Fruit fly (Drosophila melanogaster): ENCODE data around the gene CG6144.

Gene CG6144

DNA sequence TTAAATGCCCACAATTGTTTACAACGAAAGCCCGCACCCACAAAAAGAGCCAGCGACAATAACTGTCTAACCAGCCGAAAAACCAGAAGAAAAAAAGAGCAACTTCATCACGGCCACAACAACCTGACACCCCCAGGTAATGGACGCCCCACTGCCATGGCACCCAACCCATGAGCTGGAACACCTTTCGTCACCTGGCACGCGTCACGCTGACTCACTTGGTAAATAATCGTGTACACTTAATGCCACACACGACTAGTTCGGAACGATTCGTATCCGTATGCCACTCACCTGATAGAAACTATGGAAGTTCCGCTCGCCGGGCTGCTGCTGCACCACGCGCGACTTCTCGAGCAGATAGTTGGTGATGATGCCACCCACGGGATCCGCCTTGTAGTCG, 7.8 kb downstream of the CG6144 start:
- 0 out of 3 replicates have a peak, but pooled peaks have one; percentile 9 for TF ChIP-seq Optix (GFP tag; IDR thresholded peaks at IDR 0.05)
- peak; percentile 98 for TF ChIP-seq Hey (tag; optimal IDR thresholded peaks at IDR 0.05)
- 0 out of 2 replicates have a peak, but pooled peaks have one; percentile 11 for TF ChIP-seq peb (GFP tag; IDR thresholded peaks at IDR 0.05)
- no peak for TF ChIP-seq ase (GFP tag; IDR thresholded peaks at IDR 0.05)
- peak; percentile 71; the same call in 2 of the 3 replicates for TF ChIP-seq ci (GFP tag; IDR thresholded peaks at IDR 0.05)
- TF ChIP-seq sug (tag; optimal IDR thresholded peaks at IDR 0.05) = peak; percentile 30
- TF ChIP-seq yki (optimal IDR thresholded peaks at IDR 0.05) = no peak
- TF ChIP-seq rib (GFP tag; IDR thresholded peaks at IDR 0.05) = 0 out of 2 replicates have a peak, but pooled peaks have one; percentile 25
- TF ChIP-seq CG10366 (GFP tag; IDR thresholded peaks at IDR 0.05) = no peak
- TF ChIP-seq Rfx (GFP tag; IDR thresholded peaks at IDR 0.05) = peak; percentile 18; the same call in 1 of the 2 replicates
- TF ChIP-seq MBD-R2 (GFP tag; IDR thresholded peaks at IDR 0.05) = 0 out of 2 replicates have a peak, but pooled peaks have one; percentile 14
- TF ChIP-seq pnt (GFP tag; optimal IDR thresholded peaks at IDR 0.05) = no peak
- TF ChIP-seq vvl (GFP tag; IDR thresholded peaks at IDR 0.05) = peak; percentile 32; the same call in 1 of the 2 replicates
- no peak for TF ChIP-seq ara (GFP tag; IDR thresholded peaks at IDR 0.05)
- no peak for TF ChIP-seq slou (GFP tag; optimal IDR thresholded peaks at IDR 0.05)
- TF ChIP-seq jumu (GFP tag; optimal IDR thresholded peaks at IDR 0.05) = no peak
- 0 out of 3 replicates have a peak, but pooled peaks have one; percentile 7 for TF ChIP-seq so (GFP tag; IDR thresholded peaks at IDR 0.05)

DNA sequence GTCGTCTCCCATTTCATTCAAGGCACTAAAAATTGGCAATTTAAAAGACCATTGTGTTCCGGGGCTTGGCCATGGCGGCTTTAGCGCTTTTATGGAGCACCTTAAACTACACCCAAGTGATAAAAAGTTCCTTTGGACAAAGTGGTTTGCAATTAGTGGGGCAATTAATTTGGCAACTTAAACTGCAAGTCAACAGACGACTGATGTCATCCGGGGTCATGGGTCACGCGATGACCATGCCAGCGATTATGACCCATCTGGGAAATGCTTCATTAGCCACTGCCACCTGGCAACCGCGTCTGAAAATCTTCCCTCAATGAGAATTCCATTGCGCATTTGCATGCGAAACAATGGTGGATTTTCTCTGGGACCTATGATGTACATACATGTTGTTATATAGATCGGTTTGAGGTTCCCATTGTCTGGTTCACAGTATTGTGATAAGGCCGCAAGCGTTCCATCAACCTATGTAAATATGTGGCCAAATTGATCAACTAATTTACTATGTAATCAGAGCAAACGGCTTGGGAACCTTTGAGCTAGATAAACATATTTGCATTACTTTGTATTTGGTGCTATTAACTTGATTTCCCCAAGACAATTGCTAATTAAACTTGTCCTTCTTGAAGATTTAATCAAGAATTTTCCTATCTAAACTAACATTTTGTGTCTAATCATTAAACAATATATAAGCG, 8.8 kb downstream of the CG6144 start:
- no peak for TF ChIP-seq Elba2 (GFP tag; optimal IDR thresholded peaks at IDR 0.05)
- TF ChIP-seq CG11398 (GFP tag; optimal IDR thresholded peaks at IDR 0.05) = no peak
- no peak for TF ChIP-seq Oli (tag; optimal IDR thresholded peaks at IDR 0.05)
- TF ChIP-seq CG8924 (tag; optimal IDR thresholded peaks at IDR 0.05) = no peak
- no peak for TF ChIP-seq CG15601 (tag; optimal IDR thresholded peaks at IDR 0.05)
- no peak for TF ChIP-seq phol (tag; optimal IDR thresholded peaks at IDR 0.05)
- peak; percentile 25 for TF ChIP-seq CG1602 (GFP tag; optimal IDR thresholded peaks at IDR 0.05)
- TF ChIP-seq ro (GFP tag; IDR thresholded peaks at IDR 0.05) = no peak
- no peak for TF ChIP-seq CkIIα-i1 (GFP tag; IDR thresholded peaks at IDR 0.05)
- peak; percentile 23 for TF ChIP-seq CG9727 (GFP tag; optimal IDR thresholded peaks at IDR 0.05)
- TF ChIP-seq CG2678 (tag; optimal IDR thresholded peaks at IDR 0.05) = peak; percentile 10
- no peak for TF ChIP-seq cas (GFP tag; IDR thresholded peaks at IDR 0.05)
- TF ChIP-seq CG14441 (GFP tag; IDR thresholded peaks at IDR 0.05) = no peak
- TF ChIP-seq maf-S (GFP tag; optimal IDR thresholded peaks at IDR 0.05) = no peak
- TF ChIP-seq Hr51 (GFP tag; optimal IDR thresholded peaks at IDR 0.05) = no peak
- no peak for TF ChIP-seq CG4854 (GFP tag; optimal IDR thresholded peaks at IDR 0.05)
- no peak for TF ChIP-seq ken (GFP tag; IDR thresholded peaks at IDR 0.05)
- no peak for TF ChIP-seq CG30431 (GFP tag; optimal IDR thresholded peaks at IDR 0.05)
- no peak for TF ChIP-seq Lim3 (GFP tag; IDR thresholded peaks at IDR 0.05)
- TF ChIP-seq caup (GFP tag; optimal IDR thresholded peaks at IDR 0.05; ENCODE audit: severe bottlenecking) = no peak
- no peak for TF ChIP-seq CG34376 (GFP tag; optimal IDR thresholded peaks at IDR 0.05)
- TF ChIP-seq CG6683 (GFP tag; optimal IDR thresholded peaks at IDR 0.05) = no peak
- no peak for TF ChIP-seq CG7357 (GFP tag; IDR thresholded peaks at IDR 0.05)
- peak; percentile 15 for TF ChIP-seq CG1233 (GFP tag; optimal IDR thresholded peaks at IDR 0.05)
- TF ChIP-seq chm (GFP tag; IDR thresholded peaks at IDR 0.05) = no peak
- peak; percentile 48 for TF ChIP-seq CG2875 (GFP tag; optimal IDR thresholded peaks at IDR 0.05)
- TF ChIP-seq gce (GFP tag; IDR thresholded peaks at IDR 0.05) = no peak
- TF ChIP-seq CG34422 (GFP tag; IDR thresholded peaks at IDR 0.05) = no peak
- no peak for TF ChIP-seq hb (GFP tag; IDR thresholded peaks at IDR 0.05; ENCODE audit: partially characterized antibody)
- TF ChIP-seq CG9215 (GFP tag; IDR thresholded peaks at IDR 0.05) = no peak
- no peak for TF ChIP-seq Nf-YA (GFP tag; IDR thresholded peaks at IDR 0.05)
- TF ChIP-seq CoRest (tag; optimal IDR thresholded peaks at IDR 0.05) = no peak
- TF ChIP-seq Atf3 (GFP tag; optimal IDR thresholded peaks at IDR 0.05) = no peak
- no peak for TF ChIP-seq p53 (GFP tag; optimal IDR thresholded peaks at IDR 0.05)

Data from whole organism, embryonic.